Worm (Caenorhabditis elegans): ENCODE results near the gene srh-109.

DNA sequence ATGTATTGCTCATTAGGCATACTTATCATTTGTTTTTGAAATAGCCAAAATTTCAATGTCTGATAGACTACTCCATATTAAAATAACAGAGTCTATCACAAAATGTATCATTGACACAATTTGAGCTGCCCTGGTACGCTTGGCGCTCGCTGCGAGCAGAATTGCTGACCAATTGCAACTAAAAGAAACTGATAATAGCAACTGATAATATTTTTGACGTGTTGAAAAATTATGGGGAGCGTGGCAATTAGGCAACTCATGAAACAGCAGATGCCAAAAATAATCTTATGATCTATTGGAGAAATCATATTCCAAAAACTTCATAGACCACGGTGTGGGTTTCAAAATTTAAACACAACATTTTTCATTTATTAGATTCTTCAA, 21.0 kb upstream of the srh-109 start:
- TF ChIP-seq him-1 (tag; optimal IDR thresholded peaks at IDR 0.05): no peak
- TF ChIP-seq W03F9.2 (tag; optimal IDR thresholded peaks at IDR 0.05): no peak

Measured in whole organism, L4/young adult.